Fruit fly (Drosophila melanogaster): ENCODE data around the gene mio.

DNA sequence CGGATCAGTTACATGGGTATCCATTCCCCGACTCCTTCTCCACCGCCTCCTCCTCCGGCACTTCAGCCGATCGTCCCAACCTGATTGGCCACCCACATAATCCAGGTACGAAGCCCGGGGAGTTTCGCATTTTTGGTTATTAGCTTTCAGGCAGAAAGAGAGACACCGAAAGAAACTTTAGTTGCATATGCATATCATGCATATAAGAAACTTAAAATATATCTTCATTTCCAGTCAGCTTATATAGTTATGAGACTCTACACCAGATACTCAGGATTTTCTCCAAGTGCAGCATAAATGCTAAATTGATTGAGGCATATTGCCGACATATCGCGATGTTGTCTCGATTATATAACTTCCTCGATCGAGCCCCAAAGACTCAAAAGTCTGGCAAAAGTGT lies 33.0 kb upstream of the mio start:
- 0 out of 2 replicates have a peak, but pooled peaks have one; percentile 25 for TF ChIP-seq CG32121 (GFP tag; IDR thresholded peaks at IDR 0.05)
- TF ChIP-seq CG14655 (GFP tag; optimal IDR thresholded peaks at IDR 0.05), result no peak
- TF ChIP-seq CG12605 (GFP tag; IDR thresholded peaks at IDR 0.05), result peak; percentile 28; the same call in 1 of the 2 replicates
- no peak for TF ChIP-seq EcR (GFP tag; optimal IDR thresholded peaks at IDR 0.05)
- TF ChIP-seq CG15710 (tag; optimal IDR thresholded peaks at IDR 0.05), result no peak
- no peak for TF ChIP-seq rn (GFP tag; IDR thresholded peaks at IDR 0.05)
- TF ChIP-seq CG10348 (GFP tag; IDR thresholded peaks at IDR 0.05), result no peak
- no peak for TF ChIP-seq CG8159 (tag; optimal IDR thresholded peaks at IDR 0.05)
- TF ChIP-seq fd96Ca (GFP tag; IDR thresholded peaks at IDR 0.05), result peak; percentile 31; the same call in 1 of the 3 replicates
- no peak for TF ChIP-seq CG17806 (tag; optimal IDR thresholded peaks at IDR 0.05)
- TF ChIP-seq gl (tag; optimal IDR thresholded peaks at IDR 0.05), result no peak
- peak; percentile 21 for TF ChIP-seq CG8301 (tag; optimal IDR thresholded peaks at IDR 0.05)
